1 fruit fly cellular context compared by ENCODE assay signal in the genomic region with DNA sequence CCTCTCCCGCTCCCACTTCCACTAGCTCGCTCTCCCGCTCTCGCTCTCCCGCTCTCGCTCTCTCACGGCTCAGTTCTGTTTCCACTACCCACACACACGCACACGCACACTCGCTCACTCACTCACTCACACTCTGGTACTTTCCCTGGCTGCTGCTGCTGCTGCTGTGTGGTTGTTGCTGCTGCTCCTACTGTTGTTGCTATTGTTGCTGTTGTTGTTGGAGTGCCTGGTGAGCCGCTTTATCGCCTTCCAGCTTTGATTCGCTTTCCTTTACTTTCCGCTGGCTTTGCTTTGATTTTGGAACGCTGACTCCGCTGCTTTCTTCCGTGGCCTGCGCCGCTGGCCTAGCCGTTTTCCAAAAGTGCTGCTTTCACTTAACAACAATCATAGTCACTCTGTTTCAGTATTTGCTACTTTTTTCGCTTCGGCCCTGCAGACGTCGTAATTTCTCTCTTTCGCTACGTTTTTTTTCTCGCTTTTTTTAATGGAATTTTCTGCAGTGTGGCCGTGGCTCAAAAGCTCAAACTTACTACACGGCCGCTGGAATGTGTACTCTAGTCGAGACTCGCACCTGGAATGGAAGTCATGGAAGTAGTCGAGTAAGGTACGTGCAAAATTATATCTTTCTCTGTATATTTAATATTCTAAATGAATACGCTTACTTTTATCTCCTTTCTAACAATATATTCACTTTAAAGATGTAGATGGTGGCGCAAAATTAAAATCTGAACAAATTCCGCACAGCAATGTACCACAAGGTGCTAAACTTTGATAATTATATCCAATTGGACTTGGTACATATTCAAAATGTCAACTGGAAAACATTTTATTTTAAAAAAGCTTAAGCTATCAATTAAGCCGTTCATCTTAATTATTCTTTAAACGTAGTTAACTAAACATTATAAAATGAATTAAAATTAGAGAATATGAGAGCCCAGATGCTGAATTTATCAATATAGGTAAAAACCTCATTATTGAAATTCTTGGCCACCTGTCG.
TF ChIP-seq lines count a peak whose summit lies in the region.

A gene (minus strand): TSS at position 503 of the 997 bp plus-strand sequence.

TF ChIP-seq in whole organism, embryonic, 481 proteins besides CTCF, POLR2A, EP300 and RAD21 (continued from another document and continues in another):
- TF ChIP-seq Abd-B (GFP tag; optimal IDR thresholded peaks at IDR 0.05; lab: Kevin White, UChicago), result no peak
- no peak for TF ChIP-seq Mes4 (GFP tag; optimal IDR thresholded peaks at IDR 0.05; lab: Kevin White, UChicago)
- peak; percentile 72 for TF ChIP-seq CG1832 (GFP tag; optimal IDR thresholded peaks at IDR 0.05; lab: Kevin White, UChicago)
- no peak for TF ChIP-seq Vsx1 (GFP tag; optimal IDR thresholded peaks at IDR 0.05; lab: Kevin White, UChicago)
- no peak for TF ChIP-seq lilli (GFP tag; optimal IDR thresholded peaks at IDR 0.05; lab: Kevin White, UChicago)
- no peak for TF ChIP-seq sens-2 (GFP tag; IDR thresholded peaks at IDR 0.05; lab: Robert Waterston, UW)
- TF ChIP-seq CG42726 (GFP tag; IDR thresholded peaks at IDR 0.05; lab: Robert Waterston, UW; ENCODE audit: partially characterized antibody), result 0 out of 2 replicates have a peak, but pooled peaks have one; percentile 13
- peak; percentile 11 for TF ChIP-seq CG9437 (GFP tag; optimal IDR thresholded peaks at IDR 0.05; lab: Kevin White, UChicago)
- no peak for TF ChIP-seq CG10565 (GFP tag; optimal IDR thresholded peaks at IDR 0.05; lab: Kevin White, UChicago)
- no peak for TF ChIP-seq cad (GFP tag; optimal IDR thresholded peaks at IDR 0.05; lab: Kevin White, UChicago)
- peak; percentile 87 for TF ChIP-seq gfzf (GFP tag; optimal IDR thresholded peaks at IDR 0.05; lab: Kevin White, UChicago)
- TF ChIP-seq pita (GFP tag; optimal IDR thresholded peaks at IDR 0.05; lab: Kevin White, UChicago), result peak; percentile 52
- 0 out of 3 replicates have a peak, but pooled peaks have one; percentile 25 for TF ChIP-seq ci (GFP tag; IDR thresholded peaks at IDR 0.05; lab: Robert Waterston, UW)
- TF ChIP-seq Sin3A (optimal IDR thresholded peaks at IDR 0.05; lab: Kevin White, UChicago), result peak; percentile 15
- no peak for TF ChIP-seq CG13123 (GFP tag; optimal IDR thresholded peaks at IDR 0.05; lab: Kevin White, UChicago)
- TF ChIP-seq CG17802 (tag; optimal IDR thresholded peaks at IDR 0.05; lab: Kevin White, UChicago), result no peak
- TF ChIP-seq CG17612 (GFP tag; IDR thresholded peaks at IDR 0.05; lab: Robert Waterston, UW), result no peak
- TF ChIP-seq CG13424 (tag; optimal IDR thresholded peaks at IDR 0.05; lab: Kevin White, UChicago), result no peak
- TF ChIP-seq CG8290 (GFP tag; optimal IDR thresholded peaks at IDR 0.05; lab: Kevin White, UChicago), result no peak
- TF ChIP-seq CG8290 (tag; optimal IDR thresholded peaks at IDR 0.05; lab: Kevin White, UChicago), result peak in 1 of 2 experiments; percentile 37
- TF ChIP-seq pfk (GFP tag; optimal IDR thresholded peaks at IDR 0.05; lab: Kevin White, UChicago), result no peak
- TF ChIP-seq bsh (GFP tag; optimal IDR thresholded peaks at IDR 0.05; lab: Kevin White, UChicago), result peak in 1 of 2 experiments; percentile 27
- no peak for TF ChIP-seq Dad (GFP tag; optimal IDR thresholded peaks at IDR 0.05; lab: Kevin White, UChicago)
- TF ChIP-seq bbx (GFP tag; IDR thresholded peaks at IDR 0.05; lab: Robert Waterston, UW; ENCODE audit: partially characterized antibody), result no peak
- peak; percentile 26; the same call in 1 of the 2 replicates for TF ChIP-seq CG13287 (GFP tag; IDR thresholded peaks at IDR 0.05; lab: Robert Waterston, UW; ENCODE audit: partially characterized antibody)
- TF ChIP-seq CG17186 (GFP tag; optimal IDR thresholded peaks at IDR 0.05; lab: Kevin White, UChicago), result no peak
- TF ChIP-seq YL-1 (GFP tag; optimal IDR thresholded peaks at IDR 0.05; lab: Kevin White, UChicago), result peak; percentile 74
- no peak for TF ChIP-seq Xrp1 (GFP tag; IDR thresholded peaks at IDR 0.05; lab: Robert Waterston, UW)
- no peak for TF ChIP-seq shn (GFP tag; optimal IDR thresholded peaks at IDR 0.05; lab: Kevin White, UChicago)
- no peak for TF ChIP-seq MTF-1 (GFP tag; optimal IDR thresholded peaks at IDR 0.05; lab: Kevin White, UChicago; ENCODE audit: borderline replicate concordance)
- TF ChIP-seq jing (GFP tag; optimal IDR thresholded peaks at IDR 0.05; lab: Kevin White, UChicago), result no peak
- TF ChIP-seq CG3726 (GFP tag; IDR thresholded peaks at IDR 0.05; lab: Robert Waterston, UW), result no peak
- TF ChIP-seq Asciz (GFP tag; optimal IDR thresholded peaks at IDR 0.05; lab: Kevin White, UChicago), result no peak
- no peak for TF ChIP-seq GATAe (GFP tag; conservative IDR thresholded peaks at IDR 0.05; lab: Robert Waterston, UW)
- no peak for TF ChIP-seq CG14050 (GFP tag; IDR thresholded peaks at IDR 0.05; lab: Robert Waterston, UW)
- TF ChIP-seq row (GFP tag; IDR thresholded peaks at IDR 0.05; lab: Robert Waterston, UW), result peak; percentile 51; the same call in 2 of the 3 replicates
- no peak for TF ChIP-seq emc (GFP tag; optimal IDR thresholded peaks at IDR 0.05; lab: Kevin White, UChicago)
- TF ChIP-seq Hand (GFP tag; optimal IDR thresholded peaks at IDR 0.05; lab: Kevin White, UChicago), result peak; percentile 23
- TF ChIP-seq ssp (GFP tag; IDR thresholded peaks at IDR 0.05; lab: Robert Waterston, UW), result no peak
- no peak for TF ChIP-seq sna (GFP tag; IDR thresholded peaks at IDR 0.05; lab: Robert Waterston, UW; ENCODE audit: partially characterized antibody)
- TF ChIP-seq Atf3 (GFP tag; optimal IDR thresholded peaks at IDR 0.05; lab: Kevin White, UChicago), result no peak
- no peak for TF ChIP-seq CG8944 (GFP tag; optimal IDR thresholded peaks at IDR 0.05; lab: Kevin White, UChicago)
- TF ChIP-seq CG33557 (GFP tag; optimal IDR thresholded peaks at IDR 0.05; lab: Kevin White, UChicago), result no peak
- no peak for TF ChIP-seq kni (GFP tag; optimal IDR thresholded peaks at IDR 0.05; lab: Kevin White, UChicago)
- no peak for TF ChIP-seq CG4424 (GFP tag; optimal IDR thresholded peaks at IDR 0.05; lab: Kevin White, UChicago)
- no peak for TF ChIP-seq Spps (tag; optimal IDR thresholded peaks at IDR 0.05; lab: Kevin White, UChicago)
- no peak for TF ChIP-seq CG5180 (GFP tag; optimal IDR thresholded peaks at IDR 0.05; lab: Kevin White, UChicago)
- TF ChIP-seq lov (optimal IDR thresholded peaks at IDR 0.05; lab: Kevin White, UChicago), result no peak
- no peak for TF ChIP-seq lov (GFP tag; IDR thresholded peaks at IDR 0.05; lab: Robert Waterston, UW)
- TF ChIP-seq slou (GFP tag; optimal IDR thresholded peaks at IDR 0.05; lab: Kevin White, UChicago), result no peak
- TF ChIP-seq phol (tag; optimal IDR thresholded peaks at IDR 0.05; lab: Kevin White, UChicago), result peak; percentile 27
- TF ChIP-seq CG4730 (GFP tag; IDR thresholded peaks at IDR 0.05; lab: Robert Waterston, UW), result no peak
- TF ChIP-seq CG17829 (tag; optimal IDR thresholded peaks at IDR 0.05; lab: Kevin White, UChicago), result no peak
- TF ChIP-seq CG2120 (GFP tag; optimal IDR thresholded peaks at IDR 0.05; lab: Kevin White, UChicago), result peak; percentile 16
- no peak for TF ChIP-seq CG7357 (GFP tag; IDR thresholded peaks at IDR 0.05; lab: Robert Waterston, UW)
- TF ChIP-seq CG12299 (tag; optimal IDR thresholded peaks at IDR 0.05; lab: Kevin White, UChicago), result no peak
- peak in 1 of 3 experiments; percentile 1 for TF ChIP-seq Stat92E (GFP tag; optimal IDR thresholded peaks at IDR 0.05; lab: Kevin White, UChicago)
- no peak for TF ChIP-seq zfh2 (GFP tag; optimal IDR thresholded peaks at IDR 0.05; lab: Kevin White, UChicago)
- TF ChIP-seq psq (GFP tag; optimal IDR thresholded peaks at IDR 0.05; lab: Kevin White, UChicago), result no peak
- TF ChIP-seq Sox100B (GFP tag; optimal IDR thresholded peaks at IDR 0.05; lab: Kevin White, UChicago), result no peak
- TF ChIP-seq repo (GFP tag; optimal IDR thresholded peaks at IDR 0.05; lab: Kevin White, UChicago), result no peak
- TF ChIP-seq Max (GFP tag; optimal IDR thresholded peaks at IDR 0.05; lab: Kevin White, UChicago), result no peak
- TF ChIP-seq CG14014 (GFP tag; IDR thresholded peaks at IDR 0.05; lab: Robert Waterston, UW), result no peak
- no peak for TF ChIP-seq CG3838 (GFP tag; optimal IDR thresholded peaks at IDR 0.05; lab: Kevin White, UChicago)
- TF ChIP-seq CG11504 (tag; optimal IDR thresholded peaks at IDR 0.05; lab: Kevin White, UChicago), result no peak
- TF ChIP-seq CG34376 (GFP tag; optimal IDR thresholded peaks at IDR 0.05; lab: Kevin White, UChicago), result peak; percentile 45
- TF ChIP-seq Six4 (GFP tag; optimal IDR thresholded peaks at IDR 0.05; lab: Kevin White, UChicago), result no peak
- no peak for TF ChIP-seq Hr78 (GFP tag; optimal IDR thresholded peaks at IDR 0.05; lab: Kevin White, UChicago)
- peak; percentile 48 for TF ChIP-seq HLHmδ (GFP tag; optimal IDR thresholded peaks at IDR 0.05; lab: Kevin White, UChicago)
- peak; percentile 93 for TF ChIP-seq cg (GFP tag; optimal IDR thresholded peaks at IDR 0.05; lab: Kevin White, UChicago)
- TF ChIP-seq CG11456 (GFP tag; IDR thresholded peaks at IDR 0.05; lab: Robert Waterston, UW), result no peak
- no peak for TF ChIP-seq cwo (GFP tag; optimal IDR thresholded peaks at IDR 0.05; lab: Kevin White, UChicago)
- no peak for TF ChIP-seq CG17912 (GFP tag; optimal IDR thresholded peaks at IDR 0.05; lab: Kevin White, UChicago)
- no peak for TF ChIP-seq NC2α (GFP tag; optimal IDR thresholded peaks at IDR 0.05; lab: Kevin White, UChicago)
- TF ChIP-seq toy (GFP tag; IDR thresholded peaks at IDR 0.05; lab: Robert Waterston, UW), result no peak
- TF ChIP-seq CG1024 (GFP tag; IDR thresholded peaks at IDR 0.05; lab: Robert Waterston, UW), result no peak
- no peak for TF ChIP-seq Fer2 (tag; optimal IDR thresholded peaks at IDR 0.05; lab: Kevin White, UChicago)
- no peak for TF ChIP-seq dpn (GFP tag; optimal IDR thresholded peaks at IDR 0.05; lab: Kevin White, UChicago)
- no peak for TF ChIP-seq her (GFP tag; optimal IDR thresholded peaks at IDR 0.05; lab: Kevin White, UChicago)
- no peak for TF ChIP-seq H15 (GFP tag; IDR thresholded peaks at IDR 0.05; lab: Robert Waterston, UW)
- no peak for TF ChIP-seq CG13296 (GFP tag; optimal IDR thresholded peaks at IDR 0.05; lab: Kevin White, UChicago)
- TF ChIP-seq Ets97D (GFP tag; optimal IDR thresholded peaks at IDR 0.05; lab: Kevin White, UChicago), result peak; percentile 17
- TF ChIP-seq trem (tag; optimal IDR thresholded peaks at IDR 0.05; lab: Kevin White, UChicago), result peak; percentile 1
- TF ChIP-seq Optix (GFP tag; IDR thresholded peaks at IDR 0.05; lab: Robert Waterston, UW), result no peak
- TF ChIP-seq CG11398 (GFP tag; optimal IDR thresholded peaks at IDR 0.05; lab: Kevin White, UChicago), result no peak
- peak; percentile 41 for TF ChIP-seq BEAF-32 (GFP tag; optimal IDR thresholded peaks at IDR 0.05; lab: Kevin White, UChicago)
- no peak for TF ChIP-seq E2f1 (GFP tag; IDR thresholded peaks at IDR 0.05; lab: Robert Waterston, UW)
- TF ChIP-seq Gsc (GFP tag; IDR thresholded peaks at IDR 0.05; lab: Robert Waterston, UW), result no peak
- no peak for TF ChIP-seq Atf6 (GFP tag; IDR thresholded peaks at IDR 0.05; lab: Robert Waterston, UW)
- no peak for TF ChIP-seq CG17328 (GFP tag; IDR thresholded peaks at IDR 0.05; lab: Robert Waterston, UW)
- TF ChIP-seq CG3281 (GFP tag; optimal IDR thresholded peaks at IDR 0.05; lab: Kevin White, UChicago), result no peak
- TF ChIP-seq danr (GFP tag; IDR thresholded peaks at IDR 0.05; lab: Robert Waterston, UW), result no peak
- TF ChIP-seq CkIIα-i1 (GFP tag; IDR thresholded peaks at IDR 0.05; lab: Robert Waterston, UW), result no peak
- TF ChIP-seq Lim3 (GFP tag; IDR thresholded peaks at IDR 0.05; lab: Robert Waterston, UW), result no peak
- TF ChIP-seq ERR (GFP tag; optimal IDR thresholded peaks at IDR 0.05; lab: Kevin White, UChicago), result no peak
- no peak for TF ChIP-seq CG6765 (GFP tag; optimal IDR thresholded peaks at IDR 0.05; lab: Kevin White, UChicago)
- TF ChIP-seq CG11695 (GFP tag; IDR thresholded peaks at IDR 0.05; lab: Robert Waterston, UW), result no peak
- TF ChIP-seq CG15073 (GFP tag; optimal IDR thresholded peaks at IDR 0.05; lab: Kevin White, UChicago), result no peak
- no peak for TF ChIP-seq CG9876 (GFP tag; optimal IDR thresholded peaks at IDR 0.05; lab: Kevin White, UChicago)
- TF ChIP-seq ewg (GFP tag; optimal IDR thresholded peaks at IDR 0.05; lab: Kevin White, UChicago), result no peak
- TF ChIP-seq HHEX (GFP tag; optimal IDR thresholded peaks at IDR 0.05; lab: Kevin White, UChicago), result no peak
- no peak for TF ChIP-seq CG7745 (tag; optimal IDR thresholded peaks at IDR 0.05; lab: Kevin White, UChicago)
- TF ChIP-seq CG11696 (GFP tag; IDR thresholded peaks at IDR 0.05; lab: Robert Waterston, UW), result no peak
- no peak for TF ChIP-seq lab (GFP tag; optimal IDR thresholded peaks at IDR 0.05; lab: Kevin White, UChicago)
- TF ChIP-seq Hmx (GFP tag; optimal IDR thresholded peaks at IDR 0.05; lab: Kevin White, UChicago), result no peak
- TF ChIP-seq hbn (GFP tag; IDR thresholded peaks at IDR 0.05; lab: Robert Waterston, UW; ENCODE audit: partially characterized antibody), result no peak
- no peak for TF ChIP-seq Camta (GFP tag; optimal IDR thresholded peaks at IDR 0.05; lab: Kevin White, UChicago)
- TF ChIP-seq D19A (tag; optimal IDR thresholded peaks at IDR 0.05; lab: Kevin White, UChicago), result no peak
- TF ChIP-seq zen (tag; optimal IDR thresholded peaks at IDR 0.05; lab: Kevin White, UChicago), result peak; percentile 28
- TF ChIP-seq CG10979 (tag; optimal IDR thresholded peaks at IDR 0.05; lab: Kevin White, UChicago), result no peak
- TF ChIP-seq CG10321 (GFP tag; IDR thresholded peaks at IDR 0.05; lab: Robert Waterston, UW), result no peak
- TF ChIP-seq CG7372 (GFP tag; IDR thresholded peaks at IDR 0.05; lab: Robert Waterston, UW), result no peak
- no peak for TF ChIP-seq usp (GFP tag; optimal IDR thresholded peaks at IDR 0.05; lab: Kevin White, UChicago)
- no peak for TF ChIP-seq CG11247 (GFP tag; IDR thresholded peaks at IDR 0.05; lab: Robert Waterston, UW)
- no peak for TF ChIP-seq CG6683 (GFP tag; optimal IDR thresholded peaks at IDR 0.05; lab: Kevin White, UChicago)
- TF ChIP-seq fd102C (GFP tag; optimal IDR thresholded peaks at IDR 0.05; lab: Kevin White, UChicago), result no peak
- no peak for TF ChIP-seq chn (GFP tag; optimal IDR thresholded peaks at IDR 0.05; lab: Kevin White, UChicago)
- TF ChIP-seq dysf (GFP tag; IDR thresholded peaks at IDR 0.05; lab: Robert Waterston, UW), result no peak
- no peak for TF ChIP-seq ap (GFP tag; IDR thresholded peaks at IDR 0.05; lab: Robert Waterston, UW)
- TF ChIP-seq HmgD (GFP tag; optimal IDR thresholded peaks at IDR 0.05; lab: Kevin White, UChicago), result no peak
- no peak for TF ChIP-seq CG7839 (tag; optimal IDR thresholded peaks at IDR 0.05; lab: Kevin White, UChicago)
- no peak for TF ChIP-seq E2f2 (GFP tag; IDR thresholded peaks at IDR 0.05; lab: Robert Waterston, UW)
- no peak for TF ChIP-seq Tbp (GFP tag; optimal IDR thresholded peaks at IDR 0.05; lab: Kevin White, UChicago)
- TF ChIP-seq exex (tag; optimal IDR thresholded peaks at IDR 0.05; lab: Kevin White, UChicago), result no peak
